Worm (Caenorhabditis elegans) whole organism, L4/young adult: Measurements from ENCODE around the gene C55A6.11.
"Not testable (repeated sequence)": the region's sequence is repeated elsewhere in the genome, so short reads cannot be mapped to it uniquely, and the experiment has no call there.

Experiments
- W03F9.2 ChIP-seq: fragments of 150-350 bp; optimal IDR thresholded peaks from 2 replicates; lab custom pipeline; 2014; ENCODE audit warnings: missing biosample characterization, missing genetic modification characterization
- dao-5 ChIP-seq: sonication (generic microtip); optimal IDR thresholded peaks from 2 replicates; lab custom pipeline; 2016; ENCODE audit warnings: missing genotype, missing genetic modification characterization, moderate library complexity, missing compliant biosample characterization
- him-1 ChIP-seq: sonication (generic microtip); optimal IDR thresholded peaks from 2 replicates; lab custom pipeline; 2016; ENCODE audit warnings: missing genotype, missing genetic modification reagents, missing genetic modification characterization, missing compliant biosample characterization

The C55A6.11 gene

ce11 chrV:11520215-11520614 lies at the start of gene C55A6.11, which contains the start of gene C55A6.7:
Gene C55A6.11 (plus strand): TSS chrV:11520515.
Gene C55A6.7 (minus strand): TSS chrV:11520530.
- no peak for TF ChIP-seq him-1 (tag; lab: Kevin White, UChicago)
- TF ChIP-seq W03F9.2 (tag; lab: Kevin White, UChicago): no peak
- no peak for TF ChIP-seq dao-5 (tag; lab: Kevin White, UChicago)

DNA sequence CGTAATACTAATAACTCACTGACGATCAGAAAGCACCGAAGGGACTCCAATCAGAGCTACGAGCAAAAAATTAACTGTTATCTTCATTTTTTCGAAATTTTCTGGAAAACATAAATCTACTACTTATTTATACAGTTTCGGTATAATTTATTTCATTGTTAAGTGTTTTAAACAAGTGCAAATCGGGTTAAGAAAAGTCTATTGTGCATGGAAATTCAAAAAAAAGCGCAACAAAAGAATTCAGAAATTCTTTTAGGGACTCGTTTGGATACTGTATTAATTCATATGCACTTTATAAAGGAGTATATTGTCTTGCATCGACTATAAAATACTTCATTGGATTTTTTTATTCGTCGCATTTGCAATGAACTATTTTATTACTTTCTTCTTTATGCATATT lies 48.1 kb upstream of the C55A6.11 start, which contains the start of the genes nas-20 and nas-21:
Gene nas-20 (minus strand): TSS at position 101 of the 400 bp plus-strand sequence.
Gene nas-21 (plus strand): TSS at position 356 of the 400 bp plus-strand sequence.
- TF ChIP-seq him-1 (tag; lab: Kevin White, UChicago) (no peak), dao-5 (tag; lab: Kevin White, UChicago) (no peak), W03F9.2 (tag; lab: Kevin White, UChicago) (no peak)

DNA sequence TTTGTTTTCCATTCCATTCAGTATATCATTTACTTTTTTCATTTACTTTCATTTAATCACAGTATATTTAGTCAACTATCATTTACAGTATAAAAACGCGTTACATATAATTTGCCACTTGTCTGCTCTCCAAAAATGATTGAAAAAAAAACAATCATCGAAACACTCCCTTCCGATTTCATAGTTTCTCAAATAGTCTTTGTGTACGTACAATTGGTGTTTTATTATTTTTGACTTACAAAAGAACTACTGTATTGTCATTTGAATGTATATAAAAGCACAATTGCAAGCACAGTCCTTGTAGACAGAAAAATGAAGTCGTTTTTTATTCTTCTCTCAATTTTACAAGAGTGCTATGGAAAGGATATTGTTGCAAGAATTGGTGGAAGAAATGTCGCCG lies 45.9 kb upstream of the C55A6.11 start, which contains the start of gene nas-22:
Gene nas-22 (plus strand): TSS at position 301 of the 400 bp plus-strand sequence.
- no peak for TF ChIP-seq W03F9.2 (tag; lab: Kevin White, UChicago)
- TF ChIP-seq him-1 (tag; lab: Kevin White, UChicago): no peak
- TF ChIP-seq dao-5 (tag; lab: Kevin White, UChicago): no peak

- not testable (repeated sequence) for TF ChIP-seq him-1, dao-5, W03F9.2 (tag; lab: Kevin White, UChicago)
Measured at ce11 chrV:11475638-11476037, 44.7 kb upstream of the C55A6.11 start, which contains the start of gene T11F9.7. Gene T11F9.7 (plus strand): TSS chrV:11475938.

ce11 chrV:11479406-11479805 lies 40.9 kb upstream of the C55A6.11 start, which contains the start of gene T11F9.22:
Gene T11F9.22 (plus strand): TSS chrV:11479706.
- TF ChIP-seq W03F9.2 (tag; lab: Kevin White, UChicago): no peak
- TF ChIP-seq him-1 (tag; lab: Kevin White, UChicago): no peak
- no peak for TF ChIP-seq dao-5 (tag; lab: Kevin White, UChicago)

DNA sequence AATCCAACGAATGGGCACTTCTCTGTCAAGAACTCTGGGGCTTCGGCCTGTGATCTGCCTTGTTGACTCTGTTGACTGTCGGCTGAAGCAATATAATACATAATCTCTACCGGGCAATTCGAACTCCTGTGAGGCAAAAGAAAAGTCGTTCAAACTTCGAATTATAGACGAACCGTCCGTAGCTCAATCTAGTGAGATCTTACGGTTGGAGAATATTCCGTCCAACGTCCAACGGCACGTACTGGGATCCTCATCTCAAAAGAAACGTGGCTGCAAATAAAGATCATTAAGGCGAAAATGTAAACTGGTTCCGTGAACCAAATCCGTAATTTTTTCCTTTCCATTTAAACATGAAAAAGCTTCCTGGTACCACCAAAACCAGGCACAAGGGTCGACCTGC lies 39.6 kb upstream of the C55A6.11 start, which contains the start of gene T11F9.14:
Gene T11F9.14 (minus strand): TSS at position 101 of the 400 bp plus-strand sequence.
- TF ChIP-seq him-1, dao-5, W03F9.2 (tag; lab: Kevin White, UChicago): not testable (repeated sequence)

- not testable (repeated sequence) for TF ChIP-seq him-1, dao-5, W03F9.2 (tag; lab: Kevin White, UChicago)
Measured at ce11 chrV:11483580-11484092, 36.7 kb upstream of the C55A6.11 start, which contains the start of gene col-157. Gene col-157 (plus strand): TSS chrV:11484042.

ce11 chrV:11484404-11484803 lies 35.9 kb upstream of the C55A6.11 start:
- TF ChIP-seq him-1 (tag; lab: Kevin White, UChicago) (no peak), W03F9.2 (tag; lab: Kevin White, UChicago) (no peak), dao-5 (tag; lab: Kevin White, UChicago) (no peak)

ce11 chrV:11485558-11485957 lies 34.8 kb upstream of the C55A6.11 start, which contains the start of gene srh-1:
Gene srh-1 (plus strand): TSS chrV:11485858.
- TF ChIP-seq him-1 (tag; lab: Kevin White, UChicago): no peak
- no peak for TF ChIP-seq dao-5 (tag; lab: Kevin White, UChicago)
- no peak for TF ChIP-seq W03F9.2 (tag; lab: Kevin White, UChicago)

DNA sequence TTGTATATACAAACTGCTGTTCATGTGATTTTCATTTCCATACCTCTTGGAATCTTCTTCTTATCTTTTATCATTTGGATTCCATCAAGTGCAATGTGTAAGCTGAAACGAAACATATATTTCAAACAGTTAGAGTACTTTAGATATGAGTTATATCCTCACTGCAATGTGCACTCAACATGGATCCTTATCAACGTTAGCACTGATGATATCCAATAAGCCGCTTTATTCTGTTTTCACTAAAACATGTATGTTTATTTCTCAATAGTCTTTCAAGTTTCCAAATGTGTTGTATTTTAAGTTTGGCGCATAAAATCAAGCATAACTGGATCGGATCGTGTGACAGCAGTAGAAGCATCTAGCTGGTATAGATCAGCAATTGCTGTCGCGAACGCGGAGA lies 33.6 kb upstream of the C55A6.11 start, which contains the start of gene T11F9.10:
Gene T11F9.10 (plus strand): TSS at position 301 of the 400 bp plus-strand sequence.
- TF ChIP-seq him-1 (tag; lab: Kevin White, UChicago): no peak
- TF ChIP-seq W03F9.2 (tag; lab: Kevin White, UChicago): no peak
- no peak for TF ChIP-seq dao-5 (tag; lab: Kevin White, UChicago)

DNA sequence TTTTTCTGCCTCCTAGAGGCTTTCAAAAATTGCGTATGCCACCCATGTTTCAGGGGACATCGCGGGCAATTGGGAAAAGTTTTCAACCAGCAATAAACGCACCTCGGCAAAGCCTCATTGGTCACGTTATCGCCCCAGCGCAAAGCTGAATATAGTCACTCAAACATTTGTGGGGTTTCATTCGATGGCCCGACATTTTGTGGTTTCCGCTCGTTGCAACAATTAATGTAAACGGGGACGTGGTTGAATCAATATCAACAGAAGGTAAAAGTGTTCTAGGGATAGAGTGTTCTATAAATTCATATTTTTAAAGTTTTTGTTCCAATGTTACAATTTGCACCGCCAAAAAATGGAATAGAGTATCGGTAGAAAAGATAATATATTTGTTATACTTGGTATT lies 32.0 kb upstream of the C55A6.11 start:
- TF ChIP-seq him-1 (tag; lab: Kevin White, UChicago) (no peak), dao-5 (tag; lab: Kevin White, UChicago) (no peak), W03F9.2 (tag; lab: Kevin White, UChicago) (no peak)

DNA sequence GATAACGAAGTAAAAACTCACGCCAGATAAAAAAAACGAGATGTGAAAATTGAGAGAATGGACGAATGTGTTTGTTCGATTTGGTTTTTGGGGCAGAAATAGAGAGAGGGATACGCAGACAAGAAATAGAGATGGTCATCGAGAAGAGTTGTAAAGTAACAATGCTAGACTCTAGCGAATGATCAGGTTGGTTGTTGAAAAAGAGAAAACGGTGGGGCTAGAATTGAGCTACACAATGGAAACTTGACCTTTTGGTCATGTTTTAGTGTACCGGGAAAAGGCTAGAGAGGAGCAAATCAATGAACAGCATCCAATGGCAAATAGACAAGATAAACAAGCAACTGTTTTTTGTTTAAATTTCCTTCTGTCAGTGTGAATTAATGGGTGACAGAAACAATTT lies 29.9 kb upstream of the C55A6.11 start, which contains the start of gene dhs-19:
Gene dhs-19 (minus strand): TSS at position 101 of the 400 bp plus-strand sequence.
- TF ChIP-seq him-1 (tag; lab: Kevin White, UChicago) (no peak), dao-5 (tag; lab: Kevin White, UChicago) (no peak), W03F9.2 (tag; lab: Kevin White, UChicago) (no peak)

ce11 chrV:11492456-11492855 lies 27.9 kb upstream of the C55A6.11 start, which contains the start of gene T11F9.21:
Gene T11F9.21 (plus strand): TSS chrV:11492756.
- TF ChIP-seq dao-5 (tag; lab: Kevin White, UChicago) (no peak), him-1 (tag; lab: Kevin White, UChicago) (no peak), W03F9.2 (tag; lab: Kevin White, UChicago) (no peak)
